Worm (Caenorhabditis elegans) whole organism, young adult: ENCODE results near the gene col-180.

Source experiments
- B0336.3 ChIP-seq: fragments of 200-800 bp; sonication (Bioruptor generic); IDR thresholded peaks from 2 replicates; pipeline ENCODE4 v1.3.6; 2022; ENCODE audit warnings: missing genetic modification characterization, missing compliant biosample characterization
- C06A6.2 ChIP-seq: fragments of 200-800 bp; sonication (Bioruptor generic); conservative IDR thresholded peaks from 2 replicates; pipeline ENCODE4 v1.3.6; 2022; ENCODE audit warnings: missing genetic modification characterization, missing compliant biosample characterization
- C17E4.6 ChIP-seq: fragments of 200-800 bp; sonication (Bioruptor generic); IDR thresholded peaks from 2 replicates; pipeline ENCODE4 v1.3.6; 2022; ENCODE audit warnings: missing genetic modification reagents, missing genetic modification characterization, missing compliant biosample characterization
- D2030.7 ChIP-seq: fragments of 200-800 bp; sonication (Bioruptor generic); IDR thresholded peaks from 2 replicates; pipeline ENCODE4 v1.3.6; 2022; ENCODE audit warnings: missing genetic modification reagents, missing genetic modification characterization, missing compliant biosample characterization
- F37B4.10 ChIP-seq: fragments of 200-800 bp; sonication (Bioruptor generic); IDR thresholded peaks from 2 replicates; pipeline ENCODE4 v1.3.6; 2022; ENCODE audit warnings: missing genetic modification characterization, missing compliant biosample characterization
- F55B11.4 ChIP-seq: sonication (generic microtip); optimal IDR thresholded peaks from 2 replicates; lab custom pipeline; 2016; ENCODE audit warnings: missing compliant biosample characterization, missing genetic modification characterization, borderline replicate concordance; ENCODE audit not compliant: insufficient read depth
- K11D2.4 ChIP-seq: fragments of 200-800 bp; sonication (Bioruptor generic); IDR thresholded peaks from 2 replicates; pipeline ENCODE4 v1.3.6; 2022; ENCODE audit warnings: missing genetic modification reagents, missing genetic modification characterization, missing compliant biosample characterization
- Y53F4B.3 ChIP-seq: fragments of 200-800 bp; sonication (Bioruptor generic); IDR thresholded peaks from 2 replicates; pipeline ENCODE4 v1.3.6; 2022; ENCODE audit warnings: missing genetic modification reagents, missing genetic modification characterization, missing compliant biosample characterization
- Y53G8AR.9 ChIP-seq: fragments of 200-800 bp; sonication (Bioruptor generic); conservative IDR thresholded peaks from 2 replicates; pipeline ENCODE4 v1.3.6; 2022; ENCODE audit warnings: missing genetic modification reagents, missing genetic modification characterization, missing compliant biosample characterization
- ZK185.1 ChIP-seq: sonication (generic microtip); optimal IDR thresholded peaks from 2 replicates; lab custom pipeline; 2016; ENCODE audit warnings: mild to moderate bottlenecking, missing genetic modification characterization, missing compliant biosample characterization; ENCODE audit not compliant: poor library complexity, severe bottlenecking
- atf-7 ChIP-seq: sonication (generic microtip); optimal IDR thresholded peaks from 2 replicates; lab custom pipeline; 2017; ENCODE audit warnings: mild to moderate bottlenecking, missing genetic modification characterization, missing compliant biosample characterization
- attf-5 ChIP-seq: fragments of 200-800 bp; sonication (Bioruptor generic); optimal IDR thresholded peaks from 2 replicates; lab custom pipeline; 2018; ENCODE audit warnings: mild to moderate bottlenecking, missing genetic modification characterization, missing compliant biosample characterization
- ccch-3 ChIP-seq: fragments of 200-800 bp; sonication (Bioruptor generic); optimal IDR thresholded peaks from 2 replicates; lab custom pipeline; 2018; ENCODE audit warnings: mild to moderate bottlenecking, missing genetic modification characterization, missing compliant biosample characterization
- cebp-2 ChIP-seq: fragments of 200-800 bp; sonication (Bioruptor generic); IDR thresholded peaks from 2 replicates; pipeline ENCODE4 v1.3.6; 2022; ENCODE audit warnings: missing genetic modification characterization, missing compliant biosample characterization
- chd-7 ChIP-seq: sonication (generic microtip); optimal IDR thresholded peaks from 2 replicates; lab custom pipeline; 2016; ENCODE audit warnings: mild to moderate bottlenecking, missing genetic modification characterization, moderate library complexity, missing compliant biosample characterization
- egrh-3 ChIP-seq: fragments of 200-800 bp; sonication (Bioruptor generic); IDR thresholded peaks from 2 replicates; pipeline ENCODE4 v1.3.6; 2022; ENCODE audit warnings: missing genetic modification reagents, missing genetic modification characterization, missing compliant biosample characterization
- ekl-4 ChIP-seq: fragments of 200-800 bp; sonication (Bioruptor generic); IDR thresholded peaks from 2 replicates; pipeline ENCODE4 v1.3.6; 2022; ENCODE audit warnings: missing genetic modification reagents, missing genetic modification characterization, missing compliant biosample characterization
- ets-4 ChIP-seq: fragments of 200-800 bp; sonication (Bioruptor generic); optimal IDR thresholded peaks from 2 replicates; lab custom pipeline; 2018; ENCODE audit warnings: mild to moderate bottlenecking, missing genetic modification characterization, missing compliant biosample characterization
- hlh-26 ChIP-seq: fragments of 200-800 bp; sonication (Bioruptor generic); conservative IDR thresholded peaks from 2 replicates; pipeline ENCODE4 v1.3.6; 2022; ENCODE audit warnings: missing genetic modification reagents, missing genetic modification characterization, missing compliant biosample characterization
- hrde-1 ChIP-seq: sonication (generic microtip); optimal IDR thresholded peaks from 2 replicates; lab custom pipeline; 2016; ENCODE audit warnings: missing genetic modification characterization, mild to moderate bottlenecking, missing compliant biosample characterization, moderate library complexity, missing genotype, missing genetic modification reagents, borderline replicate concordance
- let-607 ChIP-seq, 2 experiments: fragments of 200-800 bp in 1 of 2; sonication (Bioruptor generic) in 1 of 2; sonication (generic microtip) in 1 of 2; optimal IDR thresholded peaks; 2 replicates each; lab custom pipeline; 2016 to 2018; ENCODE audit warnings: mild to moderate bottlenecking in 2 of 2, missing compliant biosample characterization in 2 of 2, missing genetic modification characterization in 2 of 2, moderate library complexity in 2 of 2, missing genotype in 1 of 2
- madf-3 ChIP-seq: fragments of 200-800 bp; sonication (Bioruptor generic); IDR thresholded peaks from 2 replicates; pipeline ENCODE4 v1.3.6; 2022; ENCODE audit warnings: missing genetic modification reagents, missing genetic modification characterization, missing compliant biosample characterization
- madf-6 ChIP-seq: fragments of 200-800 bp; sonication (Bioruptor generic); IDR thresholded peaks from 2 replicates; pipeline ENCODE4 v1.3.6; 2022; ENCODE audit warnings: missing genetic modification reagents, missing genetic modification characterization, missing compliant biosample characterization
- nfya-2 ChIP-seq: fragments of 200-800 bp; sonication (Bioruptor generic); IDR thresholded peaks from 2 replicates; pipeline ENCODE4 v1.3.6; 2022; ENCODE audit warnings: missing genetic modification reagents, missing genetic modification characterization, missing compliant biosample characterization
- nfyb-1 ChIP-seq: fragments of 200-800 bp; sonication (Bioruptor generic); IDR thresholded peaks from 2 replicates; pipeline ENCODE4 v1.3.6; 2022; ENCODE audit warnings: missing genetic modification reagents, missing genetic modification characterization, missing compliant biosample characterization
- nhr-80 ChIP-seq: sonication (generic microtip); optimal IDR thresholded peaks from 2 replicates; lab custom pipeline; 2016; ENCODE audit warnings: missing genetic modification characterization, missing compliant biosample characterization
- nhr-90 ChIP-seq: sonication (generic microtip); optimal IDR thresholded peaks from 2 replicates; lab custom pipeline; 2016; ENCODE audit warnings: missing genotype, mild to moderate bottlenecking, missing genetic modification characterization, missing compliant biosample characterization
- rpc-1 ChIP-seq, 2 experiments: fragments of 150-350 bp in 1 of 2; sonication (generic microtip) in 1 of 2; optimal IDR thresholded peaks; 2 replicates each; lab custom pipeline; 2014 to 2018; ENCODE audit warnings: missing biosample characterization in 1 of 2, missing genetic modification characterization in 1 of 2, missing genetic modification reagents in 1 of 2, missing genotype in 1 of 2
- snpc-1.3 ChIP-seq: sonication (generic microtip); optimal IDR thresholded peaks from 2 replicates; lab custom pipeline; 2017; ENCODE audit warnings: missing genetic modification characterization, mild to moderate bottlenecking, missing compliant biosample characterization, antibody characterized with exemption, moderate library complexity, missing genotype, missing genetic modification reagents; ENCODE audit not compliant: insufficient read depth
- snpc-3.4 ChIP-seq: sonication (generic microtip); optimal IDR thresholded peaks from 2 replicates; lab custom pipeline; 2017; ENCODE audit warnings: missing genetic modification characterization, mild to moderate bottlenecking, missing compliant biosample characterization, antibody characterized with exemption, moderate library complexity, missing genotype, missing genetic modification reagents
- sptf-2 ChIP-seq: fragments of 200-800 bp; sonication (Bioruptor generic); optimal IDR thresholded peaks from 2 replicates; lab custom pipeline; 2018; ENCODE audit warnings: mild to moderate bottlenecking, missing genetic modification characterization, missing compliant biosample characterization
- unc-62 ChIP-seq: fragments of 150-350 bp; optimal IDR thresholded peaks from 2 replicates; lab custom pipeline; 2014; ENCODE audit warnings: missing biosample characterization, missing genetic modification reagents, missing genetic modification characterization
- zfh-2 ChIP-seq: fragments of 200-800 bp; sonication (Bioruptor generic); conservative IDR thresholded peaks from 2 replicates; pipeline ENCODE4 v1.3.6; 2022; ENCODE audit warnings: missing genetic modification reagents, missing genetic modification characterization, missing compliant biosample characterization
- ztf-22 ChIP-seq: fragments of 200-800 bp; sonication (Bioruptor generic); optimal IDR thresholded peaks from 2 replicates; lab custom pipeline; 2018; ENCODE audit warnings: mild to moderate bottlenecking, missing genetic modification characterization, moderate library complexity, missing compliant biosample characterization
- ztf-25 ChIP-seq: fragments of 200-800 bp; sonication (Bioruptor generic); IDR thresholded peaks from 2 replicates; pipeline ENCODE4 v1.3.6; 2022; ENCODE audit warnings: missing genetic modification reagents, missing genetic modification characterization, missing compliant biosample characterization

Gene col-180

ce11 chrX:11718751-11719150, 6.7 kb upstream of the col-180 start:
- TF ChIP-seq K11D2.4 (no peak), nfya-2 (GFP tag; lab: Robert Waterston, UW) (no peak), ztf-22 (GFP tag; lab: Kevin White, UChicago) (no peak), attf-5 (GFP tag; lab: Kevin White, UChicago) (no peak), atf-7 (no peak), C17E4.6 (no peak), snpc-1.3 (no peak)

- TF ChIP-seq nhr-80 (tag; lab: Kevin White, UChicago) (no peak), Y53F4B.3 (GFP tag; lab: Robert Waterston, UW) (no peak), hlh-26 (no peak), madf-6 (GFP tag; lab: Robert Waterston, UW) (no peak), snpc-3.4 (tag; lab: Kevin White, UChicago) (no peak), ccch-3 (GFP tag; lab: Kevin White, UChicago) (no peak), zfh-2 (GFP tag; lab: Robert Waterston, UW) (no peak), D2030.7 (GFP tag; lab: Robert Waterston, UW) (no peak), Y53G8AR.9 (GFP tag; lab: Robert Waterston, UW) (no peak), madf-3 (GFP tag; lab: Robert Waterston, UW) (no peak), chd-7 (tag; lab: Kevin White, UChicago) (no peak), ZK185.1 (tag; lab: Kevin White, UChicago) (no peak), hrde-1 (tag; lab: Kevin White, UChicago) (no peak)
- TF ChIP-seq, all 124 proteins: peak for 0
Observed at ce11 chrX:11716463-11716960, 4.4 kb upstream of the col-180 start, which contains the start of gene C44C10.9. Gene C44C10.9 (minus strand): TSS chrX:11716513.

- TF ChIP-seq zfh-2 (GFP tag; lab: Robert Waterston, UW) (peak; percentile 90), egrh-3 (GFP tag; lab: Robert Waterston, UW) (peak; percentile 95), unc-62 (GFP tag; lab: Kevin White, UChicago) (no peak), nfyb-1 (0 out of 2 replicates have a peak, but pooled peaks have one; percentile 17), ztf-25 (GFP tag; lab: Robert Waterston, UW) (0 out of 2 replicates have a peak, but pooled peaks have one; percentile 13), C06A6.2 (GFP tag; lab: Robert Waterston, UW) (no peak)
Observed at ce11 chrX:11711437-11712080, 521 bp downstream of the col-180 start.

- TF ChIP-seq atf-7 (peak; percentile 75), ets-4 (GFP tag; lab: Kevin White, UChicago) (peak; percentile 80), unc-62 (GFP tag; lab: Kevin White, UChicago) (peak; percentile 49), hrde-1 (tag; lab: Kevin White, UChicago) (no peak), nhr-80 (tag; lab: Kevin White, UChicago) (peak; percentile 99), let-607 (tag; optimal IDR thresholded peaks at IDR 0.05; lab: Kevin White, UChicago) (peak; percentile 88 to 91)
Observed at ce11 chrX:11710229-11710628, 1.9 kb downstream of the col-180 start, which contains the start of gene C44C10.11. Gene C44C10.11 (minus strand): TSS chrX:11710343.

ce11 chrX:11702236-11702635, 9.8 kb downstream of the col-180 start, which contains the start of gene C44C10.3:
Gene C44C10.3 (plus strand): TSS chrX:11702536.
- no peak for TF ChIP-seq B0336.3 (GFP tag; lab: Robert Waterston, UW)
- no peak for TF ChIP-seq nhr-90
- TF ChIP-seq sptf-2 = no peak
- no peak for TF ChIP-seq F37B4.10
- no peak for TF ChIP-seq cebp-2
- no peak for TF ChIP-seq ekl-4 (GFP tag; lab: Robert Waterston, UW)
- TF ChIP-seq F55B11.4 (tag; lab: Kevin White, UChicago) = no peak
- TF ChIP-seq rpc-1 (optimal IDR thresholded peaks at IDR 0.05; lab: Kevin White, UChicago) = no peak
- TF ChIP-seq rpc-1 (tag; optimal IDR thresholded peaks at IDR 0.05; lab: Kevin White, UChicago) = no peak
